Fruit fly (Drosophila melanogaster): ENCODE data around the gene Ids.

Gene Ids

DNA sequence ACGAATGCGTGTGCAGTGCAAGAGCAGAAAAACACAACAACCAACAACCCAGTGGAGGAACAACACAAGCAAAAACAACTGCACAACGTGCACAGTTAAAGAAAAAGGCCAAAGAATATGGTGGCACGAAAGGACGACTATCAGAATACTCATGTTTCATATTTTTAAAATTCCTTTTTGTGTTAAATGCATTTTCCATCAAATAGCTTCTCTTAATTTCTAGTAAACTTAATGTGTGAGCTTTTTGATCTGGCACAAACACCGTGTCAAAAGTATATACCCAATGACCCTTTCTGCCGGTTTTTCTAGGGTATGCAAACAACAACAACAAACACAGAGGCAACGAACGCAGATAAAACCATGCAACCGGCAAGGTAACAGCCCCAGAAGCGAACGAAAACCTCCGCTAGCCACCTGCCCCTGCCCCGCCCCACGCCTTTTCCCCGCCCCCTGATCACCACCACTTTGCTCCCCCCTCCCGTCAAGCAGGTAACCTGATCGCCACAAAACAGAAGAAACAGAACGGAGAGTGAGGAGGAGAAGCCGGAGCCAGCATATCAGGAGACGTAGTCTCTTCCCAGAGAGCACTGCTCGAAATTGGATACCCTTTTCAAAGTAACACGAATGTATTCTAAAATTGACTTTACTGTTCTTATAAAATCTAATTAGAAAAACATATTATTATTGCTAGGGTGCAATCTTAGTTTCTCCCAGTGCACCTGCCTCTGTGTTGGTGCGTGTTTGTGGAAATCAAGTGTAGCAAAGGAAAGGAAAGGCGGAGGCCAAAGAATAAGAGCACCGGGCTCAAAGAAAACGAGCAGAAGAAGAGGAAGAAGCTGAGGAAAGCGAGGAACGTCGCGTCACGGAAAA, 17.0 kb downstream of the Ids start:
- TF ChIP-seq Dif (GFP tag; optimal IDR thresholded peaks at IDR 0.05; ENCODE audit: partially characterized antibody): peak; percentile 16
- TF ChIP-seq N (GFP tag; optimal IDR thresholded peaks at IDR 0.05): no peak
- TF ChIP-seq h (GFP tag; optimal IDR thresholded peaks at IDR 0.05): peak; percentile 95
- TF ChIP-seq pan (optimal IDR thresholded peaks at IDR 0.05): peak; percentile 69
- peak; percentile 86 for TF ChIP-seq dmrt93B (GFP tag; optimal IDR thresholded peaks at IDR 0.05)
- TF ChIP-seq usp (GFP tag; optimal IDR thresholded peaks at IDR 0.05): no peak
- peak; percentile 96 for TF ChIP-seq OdsH (GFP tag; optimal IDR thresholded peaks at IDR 0.05)
- TF ChIP-seq Myc (optimal IDR thresholded peaks at IDR 0.05): no peak
- peak; percentile 84 for TF ChIP-seq HLH106 (tag; optimal IDR thresholded peaks at IDR 0.05)
- peak; percentile 92 for TF ChIP-seq Hnf4 (GFP tag; optimal IDR thresholded peaks at IDR 0.05)
- TF ChIP-seq rgr (GFP tag; optimal IDR thresholded peaks at IDR 0.05): peak; percentile 94
- peak; percentile 84 for TF ChIP-seq Hr83 (GFP tag; optimal IDR thresholded peaks at IDR 0.05; ENCODE audit: poor library complexity, severe bottlenecking)
- TF ChIP-seq dsf (GFP tag; optimal IDR thresholded peaks at IDR 0.05; ENCODE audit: borderline replicate concordance): peak; percentile 62
- TF ChIP-seq Mio (GFP tag; optimal IDR thresholded peaks at IDR 0.05): peak; percentile 54
- peak; percentile 80 for TF ChIP-seq CrebA (GFP tag; optimal IDR thresholded peaks at IDR 0.05; ENCODE audit: borderline replicate concordance)
- peak; percentile 96 for TF ChIP-seq psq (GFP tag; optimal IDR thresholded peaks at IDR 0.05)
- peak; percentile 92 for TF ChIP-seq tai (GFP tag; optimal IDR thresholded peaks at IDR 0.05)
- TF ChIP-seq Rel (GFP tag; optimal IDR thresholded peaks at IDR 0.05): peak; percentile 78
- peak; percentile 47 for TF ChIP-seq Rel (tag; optimal IDR thresholded peaks at IDR 0.05)
- no peak for TF ChIP-seq jim (GFP tag; optimal IDR thresholded peaks at IDR 0.05)
- peak; percentile 94 for TF ChIP-seq woc (GFP tag; optimal IDR thresholded peaks at IDR 0.05)
- TF ChIP-seq GATAd (GFP tag; optimal IDR thresholded peaks at IDR 0.05): no peak
- no peak for TF ChIP-seq lola (GFP tag; optimal IDR thresholded peaks at IDR 0.05)
- TF ChIP-seq CG32264 (GFP tag; optimal IDR thresholded peaks at IDR 0.05): peak; percentile 80
- peak; percentile 90 for TF ChIP-seq Sp1 (GFP tag; optimal IDR thresholded peaks at IDR 0.05)
- TF ChIP-seq dl (GFP tag; optimal IDR thresholded peaks at IDR 0.05; ENCODE audit: insufficient read depth in 1 of 2, partially characterized antibody in 2 of 2): no peak
- TF ChIP-seq Dfd (GFP tag; optimal IDR thresholded peaks at IDR 0.05): peak; percentile 79
- no peak for TF ChIP-seq Vsx2 (GFP tag; optimal IDR thresholded peaks at IDR 0.05; ENCODE audit: partially characterized antibody)
- TF ChIP-seq brk (GFP tag; optimal IDR thresholded peaks at IDR 0.05): peak; percentile 89
- peak; percentile 98 for TF ChIP-seq ey (GFP tag; optimal IDR thresholded peaks at IDR 0.05)
- peak; percentile 75 for TF ChIP-seq CG9705 (GFP tag; optimal IDR thresholded peaks at IDR 0.05)
- TF ChIP-seq sv (GFP tag; optimal IDR thresholded peaks at IDR 0.05): peak; percentile 90
- TF ChIP-seq Jra (GFP tag; optimal IDR thresholded peaks at IDR 0.05): peak; percentile 51
- peak in 1 of 2 experiments; percentile 92 for TF ChIP-seq foxo (GFP tag; optimal IDR thresholded peaks at IDR 0.05)
- peak; percentile 86 for TF ChIP-seq sage (GFP tag; optimal IDR thresholded peaks at IDR 0.05)
- no peak for TF ChIP-seq Abd-B (GFP tag; optimal IDR thresholded peaks at IDR 0.05)
- TF ChIP-seq fru (GFP tag; optimal IDR thresholded peaks at IDR 0.05): peak; percentile 89
- TF ChIP-seq br (GFP tag; optimal IDR thresholded peaks at IDR 0.05): peak; percentile 89
- no peak for TF ChIP-seq Hr78 (GFP tag; optimal IDR thresholded peaks at IDR 0.05)

dm6 chr3L:3396056-3396455, 18.0 kb downstream of the Ids start:
- TF ChIP-seq psq (GFP tag; optimal IDR thresholded peaks at IDR 0.05) (no peak), Dfd (GFP tag; optimal IDR thresholded peaks at IDR 0.05) (no peak), HLH106 (tag; optimal IDR thresholded peaks at IDR 0.05) (peak; percentile 72), Rel (GFP tag; optimal IDR thresholded peaks at IDR 0.05) (no peak), Rel (tag; optimal IDR thresholded peaks at IDR 0.05) (no peak), ey (GFP tag; optimal IDR thresholded peaks at IDR 0.05) (peak; percentile 51), rgr (GFP tag; optimal IDR thresholded peaks at IDR 0.05) (peak; percentile 55), Hr83 (GFP tag; optimal IDR thresholded peaks at IDR 0.05; ENCODE audit: poor library complexity, severe bottlenecking) (no peak), br (GFP tag; optimal IDR thresholded peaks at IDR 0.05) (peak; percentile 48), Sp1 (GFP tag; optimal IDR thresholded peaks at IDR 0.05) (peak; percentile 73), sv (GFP tag; optimal IDR thresholded peaks at IDR 0.05) (peak; percentile 68), dmrt93B (GFP tag; optimal IDR thresholded peaks at IDR 0.05) (peak; percentile 54), fru (GFP tag; optimal IDR thresholded peaks at IDR 0.05) (peak; percentile 72), jim (GFP tag; optimal IDR thresholded peaks at IDR 0.05) (no peak), OdsH (GFP tag; optimal IDR thresholded peaks at IDR 0.05) (peak; percentile 60), Hr78 (GFP tag; optimal IDR thresholded peaks at IDR 0.05) (no peak), tai (GFP tag; optimal IDR thresholded peaks at IDR 0.05) (peak; percentile 48), GATAd (GFP tag; optimal IDR thresholded peaks at IDR 0.05) (no peak), CG9705 (GFP tag; optimal IDR thresholded peaks at IDR 0.05) (peak; percentile 25), h (GFP tag; optimal IDR thresholded peaks at IDR 0.05) (peak; percentile 74), woc (GFP tag; optimal IDR thresholded peaks at IDR 0.05) (peak; percentile 36), Myc (optimal IDR thresholded peaks at IDR 0.05) (no peak), Vsx2 (GFP tag; optimal IDR thresholded peaks at IDR 0.05; ENCODE audit: partially characterized antibody) (no peak), brk (GFP tag; optimal IDR thresholded peaks at IDR 0.05) (peak; percentile 15), sage (GFP tag; optimal IDR thresholded peaks at IDR 0.05) (peak; percentile 10), Dif (GFP tag; optimal IDR thresholded peaks at IDR 0.05; ENCODE audit: partially characterized antibody) (no peak), foxo (GFP tag; optimal IDR thresholded peaks at IDR 0.05) (peak in 1 of 2 experiments; percentile 68), Hnf4 (GFP tag; optimal IDR thresholded peaks at IDR 0.05) (peak; percentile 55), Mio (GFP tag; optimal IDR thresholded peaks at IDR 0.05) (no peak)
